Fruit fly (Drosophila melanogaster) whole organism, embryonic: ENCODE results near the gene Cpr23B.
A peak's percentile ranks its signal among the peaks of the same experiment; 100 is the strongest.

ENCODE experiments used
- CG10654 ChIP-seq: fragments of 200-800 bp; sonication (Bioruptor generic); optimal IDR thresholded peaks from 2 replicates; lab custom pipeline; 2016; ENCODE audit warnings: missing biosample characterization, missing genetic modification characterization
- CG11247 ChIP-seq: fragments of 200-800 bp; sonication (Bioruptor generic); IDR thresholded peaks from 2 replicates; pipeline ENCODE4 v1.3.6; 2022; ENCODE audit warnings: missing biosample characterization, missing genetic modification characterization
- CG12219 ChIP-seq: fragments of 200-800 bp; sonication (Bioruptor generic); optimal IDR thresholded peaks from 3 replicates; lab custom pipeline; 2018; ENCODE audit warnings: missing biosample characterization, mild to moderate bottlenecking, missing genetic modification characterization
- CG12236 ChIP-seq: fragments of 200-800 bp; sonication (Bioruptor generic); optimal IDR thresholded peaks from 2 replicates; lab custom pipeline; 2016; ENCODE audit warnings: missing biosample characterization, missing genetic modification characterization
- CG15269 ChIP-seq: fragments of 200-800 bp; sonication (Bioruptor generic); optimal IDR thresholded peaks from 2 replicates; lab custom pipeline; 2018; ENCODE audit warnings: missing biosample characterization, mild to moderate bottlenecking, missing genetic modification characterization, moderate library complexity
- CG18764 ChIP-seq: fragments of 200-800 bp; sonication (Bioruptor generic); optimal IDR thresholded peaks from 3 replicates; lab custom pipeline; 2016; ENCODE audit warnings: missing biosample characterization, missing genetic modification characterization
- CG2116 ChIP-seq: fragments of 200-800 bp; sonication (Bioruptor generic); optimal IDR thresholded peaks from 3 replicates; lab custom pipeline; 2018; ENCODE audit warnings: missing biosample characterization, mild to moderate bottlenecking, missing genetic modification characterization
- CG30020 ChIP-seq: fragments of 200-800 bp; optimal IDR thresholded peaks from 2 replicates; lab custom pipeline; 2019; ENCODE audit warnings: missing biosample characterization, mild to moderate bottlenecking, missing genetic modification characterization, moderate library complexity
- CG3163 ChIP-seq: fragments of 200-800 bp; sonication (Bioruptor generic); optimal IDR thresholded peaks from 3 replicates; lab custom pipeline; 2016; ENCODE audit warnings: missing biosample characterization, missing genetic modification characterization
- CG33557 ChIP-seq: fragments of 200-800 bp; sonication (Bioruptor generic); optimal IDR thresholded peaks from 2 replicates; lab custom pipeline; 2019; ENCODE audit warnings: missing biosample characterization, mild to moderate bottlenecking, missing genetic modification characterization, moderate library complexity
- CG34376 ChIP-seq: fragments of 200-800 bp; sonication (Bioruptor generic); optimal IDR thresholded peaks from 2 replicates; lab custom pipeline; 2018; ENCODE audit warnings: missing biosample characterization, mild to moderate bottlenecking, missing genetic modification characterization
- CG3726 ChIP-seq: fragments of 200-800 bp; sonication (Bioruptor generic); IDR thresholded peaks from 3 replicates; pipeline ENCODE4, ENCODE4 v1.3.6; 2022; ENCODE audit warnings: missing biosample characterization, missing genetic modification characterization
- CG6791 ChIP-seq: fragments of 200-800 bp; sonication (Bioruptor generic); IDR thresholded peaks from 3 replicates; pipeline ENCODE4 v1.3.6; 2022; ENCODE audit warnings: missing biosample characterization, missing genetic modification characterization; ENCODE audit not compliant: partially characterized antibody
- CG7745 ChIP-seq: fragments of 200-800 bp; sonication (Bioruptor generic); optimal IDR thresholded peaks from 2 replicates; lab custom pipeline; 2018; ENCODE audit warnings: missing biosample characterization, mild to moderate bottlenecking, missing genetic modification characterization, moderate library complexity
- CG7987 ChIP-seq: fragments of 200-800 bp; sonication (Bioruptor generic); optimal IDR thresholded peaks from 2 replicates; lab custom pipeline; 2018; ENCODE audit warnings: missing biosample characterization, mild to moderate bottlenecking, missing genetic modification characterization, moderate library complexity
- CG8359 ChIP-seq: fragments of 200-800 bp; sonication (Bioruptor generic); optimal IDR thresholded peaks from 2 replicates; lab custom pipeline; 2017; ENCODE audit warnings: missing biosample characterization, mild to moderate bottlenecking, missing genetic modification characterization, borderline replicate concordance
- Dip2 ChIP-seq: fragments of 200-800 bp; sonication (Bioruptor generic); IDR thresholded peaks from 2 replicates; pipeline ENCODE4 v1.3.6; 2022; ENCODE audit warnings: missing biosample characterization, missing genetic modification characterization
- Dll ChIP-seq: fragments of 200-800 bp; sonication (Bioruptor generic); IDR thresholded peaks from 4 replicates; pipeline ENCODE4 v1.3.6; 2022; ENCODE audit warnings: missing biosample characterization, missing genetic modification characterization; ENCODE audit not compliant: partially characterized antibody
- Doc3 ChIP-seq: fragments of 200-800 bp; sonication (Bioruptor generic); IDR thresholded peaks from 3 replicates; pipeline ENCODE4 v1.3.6; 2022; ENCODE audit warnings: missing biosample characterization, missing genetic modification characterization; ENCODE audit not compliant: partially characterized antibody
- Fer2 ChIP-seq: fragments of 200-800 bp; sonication (Bioruptor generic); optimal IDR thresholded peaks from 2 replicates; lab custom pipeline; 2018; ENCODE audit warnings: missing biosample characterization, mild to moderate bottlenecking, missing genetic modification characterization, moderate library complexity
- Jarid2 ChIP-seq: fragments of 200-800 bp; sonication (Bioruptor generic); optimal IDR thresholded peaks from 3 replicates; lab custom pipeline; 2017; ENCODE audit warnings: mild to moderate bottlenecking, missing biosample characterization, missing genetic modification reagents, missing genetic modification characterization
- Mrtf ChIP-seq: fragments of 200-800 bp; sonication (Bioruptor generic); IDR thresholded peaks from 3 replicates; pipeline ENCODE4 v1.3.6; 2022; ENCODE audit warnings: missing biosample characterization, missing genetic modification characterization
- NFAT ChIP-seq: fragments of 200-800 bp; sonication (Bioruptor generic); IDR thresholded peaks from 2 replicates; pipeline ENCODE4 v1.3.6; 2022; ENCODE audit warnings: missing biosample characterization, missing genetic modification characterization
- Scr ChIP-seq: fragments of 200-800 bp; sonication (Bioruptor generic); IDR thresholded peaks from 2 replicates; pipeline ENCODE4 v1.3.6; 2022; ENCODE audit warnings: missing biosample characterization, missing genetic modification characterization; ENCODE audit not compliant: partially characterized antibody
- TFAM ChIP-seq: fragments of 200-800 bp; sonication (Bioruptor generic); optimal IDR thresholded peaks from 2 replicates; lab custom pipeline; 2017; ENCODE audit warnings: missing biosample characterization, missing genetic modification characterization, inconsistent platforms
- Usf ChIP-seq: fragments of 200-800 bp; sonication (Bioruptor generic); optimal IDR thresholded peaks from 2 replicates; lab custom pipeline; 2017; ENCODE audit warnings: missing genotype, missing biosample characterization, missing genetic modification characterization
- cg ChIP-seq: fragments of 200-800 bp; sonication (Bioruptor generic); optimal IDR thresholded peaks from 3 replicates; lab custom pipeline; 2019; ENCODE audit warnings: missing biosample characterization, mild to moderate bottlenecking, missing genetic modification characterization, moderate library complexity
- chinmo ChIP-seq: fragments of 200-800 bp; sonication (Bioruptor generic); IDR thresholded peaks from 4 replicates; pipeline ENCODE4 v1.3.6; 2022; ENCODE audit warnings: missing biosample characterization, missing genetic modification characterization; ENCODE audit not compliant: partially characterized antibody
- danr ChIP-seq: fragments of 200-800 bp; sonication (Bioruptor generic); IDR thresholded peaks from 2 replicates; pipeline ENCODE4 v1.3.6; 2022; ENCODE audit warnings: missing biosample characterization, missing genetic modification characterization
- ems ChIP-seq: fragments of 200-800 bp; sonication (Bioruptor generic); optimal IDR thresholded peaks from 3 replicates; lab custom pipeline; 2016; ENCODE audit warnings: missing biosample characterization, missing genetic modification characterization
- fu2 ChIP-seq: fragments of 200-800 bp; sonication (Bioruptor generic); optimal IDR thresholded peaks from 2 replicates; lab custom pipeline; 2016; ENCODE audit warnings: missing biosample characterization, missing genetic modification characterization
- gce ChIP-seq: fragments of 200-800 bp; sonication (Bioruptor generic); IDR thresholded peaks from 3 replicates; pipeline ENCODE4 v1.3.6; 2022; ENCODE audit warnings: missing biosample characterization, missing genetic modification characterization
- hkb ChIP-seq, 2 experiments: fragments of 200-800 bp in 1 of 2; fragments of >200 bp in 1 of 2; sonication (Bioruptor generic) in 1 of 2; IDR thresholded peaks in 1 of 2; optimal IDR thresholded peaks in 1 of 2; 2 replicates each; pipeline versions ENCODE4 v1.3.6 to Lab custom; 2017 to 2022; ENCODE audit warnings: missing biosample characterization in 1 of 2, missing genetic modification characterization in 1 of 2
- ind ChIP-seq: fragments of 200-800 bp; sonication (Bioruptor generic); optimal IDR thresholded peaks from 3 replicates; lab custom pipeline; 2016; ENCODE audit warnings: missing biosample characterization, missing genetic modification characterization
- klu ChIP-seq: fragments of 200-800 bp; sonication (Bioruptor generic); IDR thresholded peaks from 2 replicates; pipeline ENCODE4 v1.3.6; 2022; ENCODE audit warnings: missing biosample characterization, missing genetic modification characterization
- kni ChIP-seq: fragments of 200-800 bp; sonication (Bioruptor generic); optimal IDR thresholded peaks from 3 replicates; lab custom pipeline; 2017; ENCODE audit warnings: mild to moderate bottlenecking, missing biosample characterization, missing genetic modification reagents, missing genetic modification characterization
- luna ChIP-seq: fragments of 200-800 bp; sonication (Bioruptor generic); optimal IDR thresholded peaks from 2 replicates; lab custom pipeline; 2016; ENCODE audit warnings: missing biosample characterization, missing genetic modification characterization
- repo ChIP-seq: fragments of 200-800 bp; sonication (Bioruptor generic); optimal IDR thresholded peaks from 2 replicates; lab custom pipeline; 2016; ENCODE audit warnings: missing biosample characterization, missing genetic modification characterization
- rib ChIP-seq: fragments of 200-800 bp; sonication (Bioruptor generic); IDR thresholded peaks from 2 replicates; pipeline ENCODE4 v1.3.6; 2022; ENCODE audit warnings: missing biosample characterization, missing genetic modification characterization
- ro ChIP-seq: fragments of 200-800 bp; sonication (Bioruptor generic); IDR thresholded peaks from 2 replicates; pipeline ENCODE4 v1.3.6; 2022; ENCODE audit warnings: missing biosample characterization, missing genetic modification characterization
- slou ChIP-seq: fragments of 200-800 bp; sonication (Bioruptor generic); optimal IDR thresholded peaks from 3 replicates; lab custom pipeline; 2016; ENCODE audit warnings: missing biosample characterization, missing genetic modification characterization
- slp2 ChIP-seq: fragments of 200-800 bp; sonication (Bioruptor generic); optimal IDR thresholded peaks from 2 replicates; lab custom pipeline; 2016; ENCODE audit warnings: missing biosample characterization, missing genetic modification characterization
- tap ChIP-seq: fragments of 200-800 bp; optimal IDR thresholded peaks from 3 replicates; lab custom pipeline; 2019; ENCODE audit warnings: missing biosample characterization, mild to moderate bottlenecking, missing genetic modification characterization, moderate library complexity
- tna ChIP-seq: fragments of 200-800 bp; sonication (Bioruptor generic); IDR thresholded peaks from 2 replicates; pipeline ENCODE4 v1.3.6; 2022; ENCODE audit warnings: missing biosample characterization, missing genetic modification characterization; ENCODE audit not compliant: partially characterized antibody
- usp ChIP-seq: fragments of >200 bp; optimal IDR thresholded peaks from 2 replicates; lab custom pipeline; 2017; ENCODE audit warnings: missing biosample characterization, missing genetic modification characterization
- wek ChIP-seq: fragments of 200-800 bp; sonication (Bioruptor generic); optimal IDR thresholded peaks from 3 replicates; lab custom pipeline; 2018; ENCODE audit warnings: missing biosample characterization, mild to moderate bottlenecking, missing genetic modification characterization, moderate library complexity
- zen2 ChIP-seq: fragments of 200-800 bp; sonication (Bioruptor generic); IDR thresholded peaks from 3 replicates; pipeline ENCODE4 v1.3.6; 2022; ENCODE audit warnings: missing biosample characterization, missing genetic modification characterization; ENCODE audit not compliant: partially characterized antibody
- zfh2 ChIP-seq: fragments of 200-800 bp; sonication (Bioruptor generic); optimal IDR thresholded peaks from 2 replicates; lab custom pipeline; 2016; ENCODE audit warnings: missing biosample characterization, missing genetic modification characterization

Gene Cpr23B

dm6 chr2L:2861885-2862620, 23.8 kb downstream of the Cpr23B start (continued):
- no peak for TF ChIP-seq Mrtf
- no peak for TF ChIP-seq danr (GFP tag; lab: Robert Waterston, UW)
- TF ChIP-seq Scr = no peak
- peak; percentile 0 for TF ChIP-seq CG15269
- peak; percentile 39 for TF ChIP-seq wek
- peak; percentile 26 for TF ChIP-seq ems (GFP tag; lab: Kevin White, UChicago)
- no peak for TF ChIP-seq ind (GFP tag; lab: Kevin White, UChicago)
- TF ChIP-seq Fer2 (tag; lab: Kevin White, UChicago) = no peak
- no peak for TF ChIP-seq CG11247 (GFP tag; lab: Robert Waterston, UW)
- TF ChIP-seq CG6791 (GFP tag; lab: Robert Waterston, UW) = peak; percentile 68; the same call in 2 of the 3 replicates
- no peak; the same call in 1 of the 3 replicates for TF ChIP-seq zen2 (GFP tag; lab: Robert Waterston, UW)
- no peak for TF ChIP-seq CG18764
- TF ChIP-seq Jarid2 = peak; percentile 88
- TF ChIP-seq CG3163 = peak; percentile 20
- no peak for TF ChIP-seq NFAT (GFP tag; lab: Robert Waterston, UW)
- peak; percentile 16 for TF ChIP-seq kni (GFP tag; lab: Kevin White, UChicago)
- TF ChIP-seq slp2 = no peak
- TF ChIP-seq CG12219 (GFP tag; lab: Kevin White, UChicago) = peak; percentile 5
- no peak for TF ChIP-seq CG12236
- TF ChIP-seq slou (GFP tag; lab: Kevin White, UChicago) = no peak
- TF ChIP-seq tna = peak; percentile 62; the same call in 1 of the 2 replicates
- TF ChIP-seq Doc3 (GFP tag; lab: Robert Waterston, UW) = 0 out of 3 replicates have a peak, but pooled peaks have one; percentile 35
- no peak for TF ChIP-seq CG2116
- no peak for TF ChIP-seq zfh2 (GFP tag; lab: Kevin White, UChicago)
- TF ChIP-seq rib (GFP tag; lab: Robert Waterston, UW) = no peak
- TF ChIP-seq repo (GFP tag; lab: Kevin White, UChicago) = no peak
- TF ChIP-seq CG8359 (GFP tag; lab: Kevin White, UChicago) = no peak
- TF ChIP-seq hkb (optimal IDR thresholded peaks at IDR 0.05; lab: Kevin White, UChicago) = peak; percentile 98
- TF ChIP-seq hkb (GFP tag; IDR thresholded peaks at IDR 0.05; lab: Robert Waterston, UW) = no peak; the same call in none of the 2 replicates
- no peak for TF ChIP-seq cg (GFP tag; lab: Kevin White, UChicago)
- no peak for TF ChIP-seq klu (GFP tag; lab: Robert Waterston, UW)
- TF ChIP-seq luna (GFP tag; lab: Kevin White, UChicago) = no peak
- TF ChIP-seq gce (GFP tag; lab: Robert Waterston, UW) = no peak; the same call in 2 of the 3 replicates
- no peak for TF ChIP-seq Dip2
- no peak for TF ChIP-seq Usf (GFP tag; lab: Kevin White, UChicago)
- TF ChIP-seq CG10654 (GFP tag; lab: Kevin White, UChicago) = no peak
- no peak for TF ChIP-seq fu2 (GFP tag; lab: Kevin White, UChicago)
- TF ChIP-seq chinmo = peak; percentile 98
- TF ChIP-seq TFAM (GFP tag; lab: Kevin White, UChicago) = no peak
- peak; percentile 48; the same call in 1 of the 4 replicates for TF ChIP-seq Dll
- no peak for TF ChIP-seq CG7987 (GFP tag; lab: Kevin White, UChicago)
- TF ChIP-seq CG3726 (GFP tag; lab: Robert Waterston, UW) = no peak
- peak; percentile 20 for TF ChIP-seq tap
- peak; percentile 53 for TF ChIP-seq CG34376 (GFP tag; lab: Kevin White, UChicago)
- no peak for TF ChIP-seq ro (GFP tag; lab: Robert Waterston, UW)
- TF ChIP-seq usp (GFP tag; lab: Kevin White, UChicago) = no peak
- TF ChIP-seq CG30020 (tag; lab: Kevin White, UChicago) = no peak
- no peak for TF ChIP-seq CG33557 (GFP tag; lab: Kevin White, UChicago)
- TF ChIP-seq CG7745 (tag; lab: Kevin White, UChicago) = no peak
